Fruit fly (Drosophila melanogaster) whole organism, wandering third instar larva: Measurements from ENCODE around the gene CG33514.
A peak's percentile ranks its signal among the peaks of the same experiment; 100 is the strongest.

Experiments used
- Abd-B ChIP-seq: fragments of >200 bp; optimal IDR thresholded peaks from 2 replicates; lab custom pipeline; 2017; ENCODE audit warnings: missing biosample characterization, missing genetic modification characterization
- CG32264 ChIP-seq: fragments of 200-800 bp; sonication (Bioruptor generic); optimal IDR thresholded peaks from 2 replicates; lab custom pipeline; 2016; ENCODE audit warnings: missing biosample characterization, missing genetic modification characterization
- CrebA ChIP-seq: fragments of 200-800 bp; sonication (Bioruptor generic); optimal IDR thresholded peaks from 2 replicates; lab custom pipeline; 2016; ENCODE audit warnings: missing biosample characterization, mild to moderate bottlenecking, missing genetic modification characterization, borderline replicate concordance
- Dfd ChIP-seq: fragments of >200 bp; optimal IDR thresholded peaks from 2 replicates; lab custom pipeline; 2017; ENCODE audit warnings: missing biosample characterization, missing genetic modification characterization
- HLH106 ChIP-seq: fragments of 200-800 bp; optimal IDR thresholded peaks from 3 replicates; lab custom pipeline; 2019; ENCODE audit warnings: missing biosample characterization, mild to moderate bottlenecking, missing genetic modification characterization, moderate library complexity
- Hnf4 ChIP-seq: fragments of 200-800 bp; sonication (Bioruptor generic); optimal IDR thresholded peaks from 2 replicates; lab custom pipeline; 2016; ENCODE audit warnings: missing biosample characterization, mild to moderate bottlenecking, missing genetic modification characterization
- Jra ChIP-seq: sonication (Bioruptor generic); optimal IDR thresholded peaks from 2 replicates; lab custom pipeline; 2016; ENCODE audit warnings: missing biosample characterization, missing genetic modification characterization
- N ChIP-seq: fragments of >200 bp; optimal IDR thresholded peaks from 2 replicates; lab custom pipeline; 2018; ENCODE audit warnings: missing biosample characterization, missing external identifiers, missing genetic modification characterization
- OdsH ChIP-seq: fragments of 200-800 bp; sonication (Bioruptor generic); optimal IDR thresholded peaks from 2 replicates; lab custom pipeline; 2016; ENCODE audit warnings: missing biosample characterization, mild to moderate bottlenecking, missing genetic modification characterization
- Rel ChIP-seq, 2 experiments: fragments of 200-800 bp; sonication (Bioruptor generic) in 1 of 2; optimal IDR thresholded peaks; 2 replicates in 1 of 2; 3 replicates in 1 of 2; lab custom pipeline; 2016 to 2019; ENCODE audit warnings: mild to moderate bottlenecking in 2 of 2, missing biosample characterization in 2 of 2, missing genetic modification characterization in 2 of 2, moderate library complexity in 1 of 2
- Sp1 ChIP-seq: fragments of 200-800 bp; sonication (Bioruptor generic); optimal IDR thresholded peaks from 3 replicates; lab custom pipeline; 2019; ENCODE audit warnings: missing biosample characterization, mild to moderate bottlenecking, missing genetic modification characterization, moderate library complexity
- Vsx2 ChIP-seq: fragments of 200-300, 225-300 bp; sonication (Bioruptor generic); optimal IDR thresholded peaks from 2 replicates; lab custom pipeline; 2018; ENCODE audit warnings: missing biosample characterization, missing genetic modification characterization; ENCODE audit not compliant: partially characterized antibody
- br ChIP-seq: fragments of 200-800 bp; sonication (Bioruptor generic); optimal IDR thresholded peaks from 2 replicates; lab custom pipeline; 2016; ENCODE audit warnings: missing biosample characterization, missing genetic modification characterization
- brk ChIP-seq: fragments of 200-800 bp; sonication (Bioruptor generic); optimal IDR thresholded peaks from 2 replicates; lab custom pipeline; 2016; ENCODE audit warnings: missing biosample characterization, mild to moderate bottlenecking, missing genetic modification characterization
- dl ChIP-seq, 2 experiments: fragments of 175-275, 200-275 bp in 1 of 2; fragments of 200-275 bp in 1 of 2; sonication (Bioruptor generic); optimal IDR thresholded peaks; lab custom pipeline; 2018; ENCODE audit warnings: mild to moderate bottlenecking in 2 of 2, missing biosample characterization in 2 of 2, missing genetic modification characterization in 2 of 2, moderate library complexity in 2 of 2; ENCODE audit not compliant: partially characterized antibody in 2 of 2, insufficient read depth in 1 of 2
- dmrt93B ChIP-seq: fragments of 200-800 bp; sonication (Bioruptor generic); optimal IDR thresholded peaks from 2 replicates; lab custom pipeline; 2018; ENCODE audit warnings: missing biosample characterization, mild to moderate bottlenecking, missing genetic modification characterization
- dsf ChIP-seq: sonication (Bioruptor generic); optimal IDR thresholded peaks from 2 replicates; lab custom pipeline; 2016; ENCODE audit warnings: missing biosample characterization, missing genetic modification characterization, borderline replicate concordance
- ey ChIP-seq: fragments of 200-800 bp; sonication (Bioruptor generic); optimal IDR thresholded peaks from 2 replicates; lab custom pipeline; 2016; ENCODE audit warnings: missing biosample characterization, missing genetic modification characterization
- foxo ChIP-seq, 2 experiments: fragments of 200-800 bp; sonication (Bioruptor generic); optimal IDR thresholded peaks; 2 replicates in 1 of 2; 3 replicates in 1 of 2; lab custom pipeline; 2016 to 2017; ENCODE audit warnings: missing biosample characterization in 2 of 2, missing genetic modification characterization in 2 of 2
- fru ChIP-seq: fragments of 200-800 bp; sonication (Bioruptor generic); optimal IDR thresholded peaks from 3 replicates; lab custom pipeline; 2016; ENCODE audit warnings: missing biosample characterization, mild to moderate bottlenecking, missing genetic modification characterization
- h ChIP-seq: fragments of 200-800 bp; sonication (Bioruptor generic); optimal IDR thresholded peaks from 3 replicates; lab custom pipeline; 2016; ENCODE audit warnings: missing biosample characterization, mild to moderate bottlenecking, missing genetic modification characterization
- jim ChIP-seq: fragments of 175-275, 200-325 bp; sonication (Bioruptor generic); optimal IDR thresholded peaks from 2 replicates; lab custom pipeline; 2016; ENCODE audit warnings: missing biosample characterization, mild to moderate bottlenecking, missing genetic modification characterization
- lola ChIP-seq: fragments of >200 bp; optimal IDR thresholded peaks from 2 replicates; lab custom pipeline; 2017; ENCODE audit warnings: missing biosample characterization, missing genetic modification characterization
- rgr ChIP-seq: fragments of 200-800 bp; sonication (Bioruptor generic); optimal IDR thresholded peaks from 3 replicates; lab custom pipeline; 2016; ENCODE audit warnings: missing biosample characterization, mild to moderate bottlenecking, missing genetic modification characterization
- sage ChIP-seq: fragments of 200-800 bp; sonication (Bioruptor generic); optimal IDR thresholded peaks from 2 replicates; lab custom pipeline; 2016; ENCODE audit warnings: missing biosample characterization, mild to moderate bottlenecking, missing genetic modification characterization
- tai ChIP-seq: sonication (Bioruptor generic); optimal IDR thresholded peaks from 2 replicates; lab custom pipeline; 2016; ENCODE audit warnings: missing biosample characterization, missing genetic modification characterization

CG33514 gene

DNA sequence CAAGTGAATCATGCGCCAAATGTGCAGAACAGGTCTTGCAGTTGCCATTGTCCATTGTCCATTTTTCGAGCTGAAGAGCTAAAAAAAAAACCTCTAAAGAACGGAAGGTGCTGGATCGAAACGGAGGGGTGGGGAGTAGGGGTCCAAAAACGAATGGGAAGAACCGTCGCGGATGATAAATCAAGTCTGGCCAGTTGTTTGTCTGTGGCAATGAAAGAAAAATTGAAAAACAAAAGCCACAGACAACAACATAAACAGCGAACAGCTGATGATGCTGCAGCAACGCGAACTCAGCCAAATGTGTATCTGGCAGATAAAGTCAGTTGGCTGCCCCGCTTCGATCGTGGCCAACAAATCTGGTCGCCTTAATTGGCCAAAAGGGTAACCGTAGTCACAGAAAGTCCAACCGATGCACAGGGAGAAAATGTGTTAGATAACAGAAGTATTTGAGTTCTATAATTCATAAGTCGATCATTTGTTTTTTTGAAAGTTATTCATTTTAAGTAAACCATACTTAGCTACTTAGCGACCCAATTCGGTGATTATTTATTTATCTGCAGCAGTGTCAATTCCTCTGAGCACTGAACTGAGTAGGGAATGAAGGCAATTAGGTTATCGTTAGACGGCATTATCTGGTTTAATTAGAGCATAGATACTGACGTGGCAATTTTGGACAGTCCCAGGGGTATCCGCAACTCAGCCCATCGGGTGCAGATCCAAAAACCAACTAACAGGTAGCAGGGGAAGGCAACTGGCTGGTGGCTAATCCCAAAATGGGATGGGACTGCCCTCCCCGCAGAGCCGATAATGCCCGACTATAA lies 43.3 kb downstream of the CG33514 start (continued):
- TF ChIP-seq Hnf4 (GFP tag; lab: Kevin White, UChicago), result no peak
- TF ChIP-seq, all 38 proteins: peak for 8

DNA sequence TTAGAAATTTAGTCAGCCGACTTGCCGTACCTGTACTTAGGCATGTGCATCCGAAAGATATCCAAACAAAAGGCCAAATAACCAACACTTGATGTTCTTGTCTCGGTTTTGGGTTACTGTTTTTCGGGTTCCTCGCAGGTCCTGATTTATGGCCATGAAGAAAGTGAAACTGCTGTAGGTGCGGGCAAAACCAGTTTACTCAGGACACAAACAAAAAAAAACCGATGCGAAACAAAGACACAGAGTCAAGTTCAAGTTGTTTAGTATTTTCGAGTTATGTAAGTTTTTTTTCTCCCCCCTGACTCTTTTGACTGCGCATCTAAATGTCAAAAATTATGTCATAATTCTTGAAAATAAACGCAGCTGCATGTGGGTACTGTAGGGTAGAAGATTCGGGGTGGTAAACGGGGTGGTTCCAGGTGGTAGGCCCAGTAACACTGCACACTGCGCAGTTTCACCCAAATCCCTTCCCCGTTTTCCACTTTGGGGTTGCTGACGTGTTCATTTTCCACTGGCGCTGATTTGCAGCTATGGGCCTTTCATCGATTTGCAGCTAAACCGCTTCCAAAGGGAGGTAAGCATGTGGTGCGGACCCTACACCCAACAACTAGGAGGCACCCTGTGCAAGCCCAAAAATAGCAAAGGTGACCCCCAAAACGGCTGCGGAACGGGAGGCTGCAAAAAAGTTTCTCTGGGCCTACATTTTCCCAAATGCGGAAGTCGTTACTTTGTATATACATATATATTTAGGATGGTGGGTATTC lies 44.1 kb downstream of the CG33514 start:
- TF ChIP-seq lola (GFP tag; lab: Kevin White, UChicago) (no peak), dsf (GFP tag; lab: Kevin White, UChicago) (no peak), Vsx2 (peak; percentile 47)

DNA sequence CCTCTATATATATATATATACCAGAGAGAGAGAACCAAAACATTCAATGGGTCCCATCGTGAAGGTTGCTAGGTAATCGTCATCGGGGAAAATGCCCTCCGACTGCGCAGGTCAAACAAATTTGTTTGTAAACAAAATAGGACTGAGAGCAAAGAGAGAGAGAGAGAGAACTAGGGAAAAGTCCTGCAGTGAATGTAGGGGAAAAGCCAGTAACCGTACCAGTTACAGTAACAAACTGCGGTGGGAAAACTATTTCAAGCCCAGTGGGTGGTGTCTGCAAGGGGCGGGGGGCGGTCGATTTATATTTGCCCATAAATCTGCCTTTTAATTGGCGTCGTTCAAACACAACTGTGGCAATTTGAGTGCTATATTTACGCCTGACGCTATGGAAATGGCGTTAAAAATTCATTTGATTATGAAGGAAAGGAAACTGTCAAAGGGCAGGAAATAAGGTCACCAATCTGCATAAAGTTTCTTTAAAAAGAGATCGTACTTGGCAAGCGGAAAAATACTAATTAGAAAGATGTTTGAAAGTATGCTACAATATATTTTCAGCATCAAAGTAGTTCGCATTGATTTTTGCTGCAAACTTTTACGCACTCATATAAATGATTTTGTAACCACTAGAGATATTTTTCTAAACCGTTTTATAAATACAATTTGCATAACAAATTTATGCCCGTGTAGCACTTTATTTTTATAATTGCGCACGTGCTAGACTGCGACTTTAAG lies 44.8 kb downstream of the CG33514 start:
- TF ChIP-seq lola (GFP tag; lab: Kevin White, UChicago) (no peak), CG32264 (GFP tag; lab: Kevin White, UChicago) (no peak), Hnf4 (GFP tag; lab: Kevin White, UChicago) (no peak), N (GFP tag; lab: Kevin White, UChicago) (no peak), rgr (no peak), fru (GFP tag; lab: Kevin White, UChicago) (no peak), h (GFP tag; lab: Kevin White, UChicago) (no peak), dsf (GFP tag; lab: Kevin White, UChicago) (no peak), HLH106 (no peak), Rel (GFP tag; optimal IDR thresholded peaks at IDR 0.05; lab: Kevin White, UChicago) (no peak), Rel (tag; optimal IDR thresholded peaks at IDR 0.05; lab: Kevin White, UChicago) (no peak), ey (GFP tag; lab: Kevin White, UChicago) (no peak), Dfd (GFP tag; lab: Kevin White, UChicago) (no peak), jim (no peak), CrebA (GFP tag; lab: Kevin White, UChicago) (no peak), dmrt93B (GFP tag; lab: Kevin White, UChicago) (no peak), brk (GFP tag; lab: Kevin White, UChicago) (no peak), br (GFP tag; lab: Kevin White, UChicago) (no peak)

DNA sequence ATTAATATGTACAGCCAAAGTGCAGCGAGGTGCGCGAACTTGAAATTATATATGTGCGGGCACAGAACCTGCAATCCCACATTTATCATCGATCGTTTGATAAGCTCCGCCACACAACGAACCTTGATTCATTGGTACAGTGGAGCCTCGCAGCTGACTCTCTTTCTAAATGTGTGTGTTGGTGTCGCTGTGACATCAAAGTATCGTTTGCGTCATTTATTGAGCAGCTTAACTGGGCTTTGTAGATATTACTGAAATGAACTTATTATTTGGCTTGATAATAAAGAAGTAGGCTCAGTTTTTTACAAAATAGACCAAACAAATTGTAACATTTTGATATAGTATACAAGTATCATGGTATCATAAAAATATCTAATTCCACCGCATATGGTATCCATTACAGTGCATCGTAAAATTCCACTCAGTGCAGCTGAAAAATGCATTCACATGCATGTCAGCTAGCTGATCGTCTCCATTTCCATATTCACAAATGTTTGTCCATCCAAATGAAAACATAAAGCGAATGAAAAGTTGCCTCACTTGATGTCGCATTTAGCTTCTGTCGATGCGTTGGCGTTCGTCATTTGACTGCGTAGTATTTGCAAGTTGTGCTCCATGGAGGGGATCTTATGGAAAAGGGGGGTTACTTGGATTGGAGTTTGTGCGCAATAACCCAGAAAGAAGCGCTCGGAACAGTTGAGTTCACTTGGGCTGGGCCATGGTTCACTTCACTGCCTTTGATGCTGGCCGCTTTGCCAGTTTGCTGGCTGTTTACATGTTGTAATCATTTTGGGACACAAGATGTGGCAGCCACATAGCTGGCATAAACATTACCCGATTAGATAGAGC lies 46.0 kb downstream of the CG33514 start:
- TF ChIP-seq dmrt93B (GFP tag; lab: Kevin White, UChicago) (no peak), sage (no peak), Jra (GFP tag; lab: Kevin White, UChicago) (peak; percentile 23), tai (GFP tag; lab: Kevin White, UChicago) (no peak), Sp1 (GFP tag; lab: Kevin White, UChicago) (peak; percentile 3), Abd-B (GFP tag; lab: Kevin White, UChicago) (no peak), HLH106 (peak; percentile 35), br (GFP tag; lab: Kevin White, UChicago) (peak; percentile 28), ey (GFP tag; lab: Kevin White, UChicago) (peak; percentile 26), OdsH (GFP tag; lab: Kevin White, UChicago) (peak; percentile 16), fru (GFP tag; lab: Kevin White, UChicago) (peak; percentile 60), lola (GFP tag; lab: Kevin White, UChicago) (no peak), rgr (peak; percentile 29), h (GFP tag; lab: Kevin White, UChicago) (peak; percentile 44), dl (GFP tag; optimal IDR thresholded peaks at IDR 0.05; lab: Kevin White, UChicago; ENCODE audit: insufficient read depth in 1 of 2, partially characterized antibody in 2 of 2) (no peak), Hnf4 (GFP tag; lab: Kevin White, UChicago) (peak; percentile 47), Vsx2 (no peak), Rel (GFP tag; optimal IDR thresholded peaks at IDR 0.05; lab: Kevin White, UChicago) (no peak), Rel (tag; optimal IDR thresholded peaks at IDR 0.05; lab: Kevin White, UChicago) (peak; percentile 6), foxo (GFP tag; optimal IDR thresholded peaks at IDR 0.05; lab: Kevin White, UChicago) (peak in 1 of 2 experiments; percentile 46)
